Fruit fly (Drosophila melanogaster) whole organism, embryonic: ENCODE results near the gene lark.

Experiments used
- Asciz ChIP-seq: fragments of 200-800 bp; sonication (Bioruptor generic); optimal IDR thresholded peaks from 2 replicates; lab custom pipeline; 2017; ENCODE audit warnings: missing biosample characterization, mild to moderate bottlenecking, missing genetic modification characterization, missing genetic modification reagents
- CG10462 ChIP-seq: fragments of 200-800 bp; sonication (Bioruptor generic); optimal IDR thresholded peaks from 2 replicates; lab custom pipeline; 2016; ENCODE audit warnings: missing biosample characterization, missing genetic modification characterization
- CG14014 ChIP-seq: fragments of 200-800 bp; sonication (Bioruptor generic); IDR thresholded peaks from 2 replicates; pipeline ENCODE4 v1.3.6; 2022; ENCODE audit warnings: missing biosample characterization, missing genetic modification characterization
- CG15514 ChIP-seq: fragments of 200-800 bp; sonication (Bioruptor generic); optimal IDR thresholded peaks from 3 replicates; lab custom pipeline; 2017; ENCODE audit warnings: missing biosample characterization, missing genetic modification characterization, mild to moderate bottlenecking, moderate library complexity, missing genetic modification reagents
- CG1647 ChIP-seq: fragments of 200-800 bp; sonication (Bioruptor generic); optimal IDR thresholded peaks from 3 replicates; lab custom pipeline; 2016; ENCODE audit warnings: missing biosample characterization, missing genetic modification characterization
- CG16815 ChIP-seq: fragments of 200-800 bp; sonication (Bioruptor generic); optimal IDR thresholded peaks from 3 replicates; lab custom pipeline; 2017; ENCODE audit warnings: missing biosample characterization, mild to moderate bottlenecking, missing genetic modification characterization
- CG17385 ChIP-seq: fragments of 200-800 bp; sonication (Bioruptor generic); optimal IDR thresholded peaks from 3 replicates; lab custom pipeline; 2018; ENCODE audit warnings: missing biosample characterization, mild to moderate bottlenecking, missing genetic modification characterization
- CG18599 ChIP-seq: fragments of 200-800 bp; sonication (Bioruptor generic); optimal IDR thresholded peaks from 3 replicates; lab custom pipeline; 2017; ENCODE audit warnings: missing biosample characterization, missing genetic modification characterization, mild to moderate bottlenecking, moderate library complexity, missing genetic modification reagents
- CG2678 ChIP-seq: fragments of 200-800 bp; sonication (Bioruptor generic); optimal IDR thresholded peaks from 3 replicates; lab custom pipeline; 2019; ENCODE audit warnings: missing biosample characterization, mild to moderate bottlenecking, missing genetic modification characterization, moderate library complexity
- CG2712 ChIP-seq: fragments of 200-800 bp; optimal IDR thresholded peaks from 3 replicates; lab custom pipeline; 2019; ENCODE audit warnings: missing biosample characterization, mild to moderate bottlenecking, missing genetic modification characterization, moderate library complexity
- CG2889 ChIP-seq: fragments of 200-800 bp; sonication (Bioruptor generic); IDR thresholded peaks from 3 replicates; pipeline ENCODE4 v1.3.6; 2022; ENCODE audit warnings: missing biosample characterization, missing genetic modification characterization
- CG4854 ChIP-seq: fragments of 200-800 bp; sonication (Bioruptor generic); optimal IDR thresholded peaks from 2 replicates; lab custom pipeline; 2016; ENCODE audit warnings: missing biosample characterization, missing genetic modification characterization, inconsistent platforms
- CG6813 ChIP-seq: fragments of 200-800 bp; sonication (Bioruptor generic); optimal IDR thresholded peaks from 2 replicates; lab custom pipeline; 2017; ENCODE audit warnings: missing biosample characterization, missing genetic modification characterization, mild to moderate bottlenecking, moderate library complexity, missing genetic modification reagents
- CG7271 ChIP-seq: fragments of 200-800 bp; sonication (Bioruptor generic); optimal IDR thresholded peaks from 2 replicates; lab custom pipeline; 2018; ENCODE audit warnings: missing biosample characterization, mild to moderate bottlenecking, missing genetic modification characterization, moderate library complexity
- CG7987 ChIP-seq: fragments of 200-800 bp; sonication (Bioruptor generic); optimal IDR thresholded peaks from 2 replicates; lab custom pipeline; 2018; ENCODE audit warnings: missing biosample characterization, mild to moderate bottlenecking, missing genetic modification characterization, moderate library complexity
- CG8089 ChIP-seq: fragments of 200-800 bp; sonication (Bioruptor generic); optimal IDR thresholded peaks from 3 replicates; lab custom pipeline; 2016; ENCODE audit warnings: missing biosample characterization, missing genetic modification characterization
- CG8359 ChIP-seq: fragments of 200-800 bp; sonication (Bioruptor generic); optimal IDR thresholded peaks from 2 replicates; lab custom pipeline; 2017; ENCODE audit warnings: missing biosample characterization, mild to moderate bottlenecking, missing genetic modification characterization, borderline replicate concordance
- CG8388 ChIP-seq: fragments of 200-800 bp; sonication (Bioruptor generic); optimal IDR thresholded peaks from 2 replicates; lab custom pipeline; 2019; ENCODE audit warnings: missing biosample characterization, mild to moderate bottlenecking, missing genetic modification characterization, moderate library complexity
- CG9727 ChIP-seq: fragments of 200-800 bp; sonication (Bioruptor generic); optimal IDR thresholded peaks from 3 replicates; lab custom pipeline; 2017; ENCODE audit warnings: missing biosample characterization, mild to moderate bottlenecking, missing genetic modification characterization
- CG9876 ChIP-seq: fragments of 200-800 bp; sonication (Bioruptor generic); optimal IDR thresholded peaks from 2 replicates; lab custom pipeline; 2016; ENCODE audit warnings: missing biosample characterization, missing genetic modification characterization
- Dp ChIP-seq: fragments of 200-800 bp; sonication (Bioruptor generic); optimal IDR thresholded peaks from 2 replicates; lab custom pipeline; 2018; ENCODE audit warnings: missing biosample characterization, mild to moderate bottlenecking, missing genetic modification characterization, moderate library complexity
- E2f1 ChIP-seq: fragments of 200-800 bp; sonication (Bioruptor generic); IDR thresholded peaks from 2 replicates; pipeline ENCODE4 v1.3.6; 2022; ENCODE audit warnings: missing biosample characterization, missing genetic modification characterization
- MESR4 ChIP-seq: fragments of 200-800 bp; sonication (Bioruptor generic); optimal IDR thresholded peaks from 2 replicates; lab custom pipeline; 2018; ENCODE audit warnings: missing biosample characterization, mild to moderate bottlenecking, missing genetic modification characterization, moderate library complexity
- Mrtf ChIP-seq: fragments of 200-800 bp; sonication (Bioruptor generic); IDR thresholded peaks from 3 replicates; pipeline ENCODE4 v1.3.6; 2022; ENCODE audit warnings: missing biosample characterization, missing genetic modification characterization
- Oli ChIP-seq: fragments of 200-800 bp; sonication (Bioruptor generic); optimal IDR thresholded peaks from 2 replicates; lab custom pipeline; 2018; ENCODE audit warnings: missing biosample characterization, mild to moderate bottlenecking, missing genetic modification characterization, moderate library complexity
- PHDP ChIP-seq: fragments of 200-800 bp; sonication (Bioruptor generic); optimal IDR thresholded peaks from 3 replicates; lab custom pipeline; 2018; ENCODE audit warnings: missing biosample characterization, mild to moderate bottlenecking, missing genetic modification characterization, moderate library complexity
- Taf1 ChIP-seq: fragments of 200-800 bp; sonication (Bioruptor generic); IDR thresholded peaks from 2 replicates; pipeline ENCODE4 v1.3.6; 2022; ENCODE audit warnings: missing biosample characterization, missing genetic modification characterization
- Usf ChIP-seq: fragments of 200-800 bp; sonication (Bioruptor generic); optimal IDR thresholded peaks from 2 replicates; lab custom pipeline; 2017; ENCODE audit warnings: missing genotype, missing biosample characterization, missing genetic modification characterization
- ac ChIP-seq: fragments of 200-800 bp; sonication (Bioruptor generic); optimal IDR thresholded peaks from 3 replicates; lab custom pipeline; 2017; ENCODE audit warnings: missing biosample characterization, mild to moderate bottlenecking, missing genetic modification characterization
- amos ChIP-seq: fragments of 200-800 bp; sonication (Bioruptor generic); IDR thresholded peaks from 2 replicates; pipeline ENCODE4 v1.3.6; 2022; ENCODE audit warnings: missing biosample characterization, missing genetic modification characterization; ENCODE audit not compliant: partially characterized antibody
- ara ChIP-seq: fragments of 200-800 bp; sonication (Bioruptor generic); IDR thresholded peaks from 2 replicates; pipeline ENCODE4 v1.3.6; 2022; ENCODE audit warnings: missing biosample characterization, missing genetic modification characterization
- da ChIP-seq: fragments of 200-800 bp; sonication (Bioruptor generic); optimal IDR thresholded peaks from 2 replicates; lab custom pipeline; 2016; ENCODE audit warnings: missing biosample characterization, missing genetic modification characterization
- dysf ChIP-seq: fragments of 200-800 bp; sonication (Bioruptor generic); IDR thresholded peaks from 3 replicates; pipeline ENCODE4 v1.3.6; 2022; ENCODE audit warnings: missing biosample characterization, missing genetic modification characterization
- fd96Cb ChIP-seq: fragments of 200-800 bp; sonication (Bioruptor generic); optimal IDR thresholded peaks from 2 replicates; lab custom pipeline; 2018; ENCODE audit warnings: missing biosample characterization, mild to moderate bottlenecking, missing genetic modification characterization, moderate library complexity
- gce ChIP-seq: fragments of 200-800 bp; sonication (Bioruptor generic); IDR thresholded peaks from 3 replicates; pipeline ENCODE4 v1.3.6; 2022; ENCODE audit warnings: missing biosample characterization, missing genetic modification characterization
- gcm ChIP-seq: fragments of 200-800 bp; sonication (Bioruptor generic); optimal IDR thresholded peaks from 2 replicates; lab custom pipeline; 2019; ENCODE audit warnings: missing biosample characterization, mild to moderate bottlenecking, missing genetic modification characterization, moderate library complexity
- grau ChIP-seq: fragments of 200-800 bp; optimal IDR thresholded peaks from 3 replicates; lab custom pipeline; 2019; ENCODE audit warnings: missing biosample characterization, mild to moderate bottlenecking, missing genetic modification characterization, moderate library complexity
- gsb-n ChIP-seq: fragments of 200-800 bp; sonication (Bioruptor generic); optimal IDR thresholded peaks from 3 replicates; lab custom pipeline; 2018; ENCODE audit warnings: missing biosample characterization, mild to moderate bottlenecking, missing genetic modification characterization
- inv ChIP-seq: fragments of 200-800 bp; sonication (Bioruptor generic); IDR thresholded peaks from 2 replicates; pipeline ENCODE4 v1.3.6; 2022; ENCODE audit warnings: missing biosample characterization, missing genetic modification characterization; ENCODE audit not compliant: partially characterized antibody
- lbe ChIP-seq: fragments of 200-800 bp; sonication (Bioruptor generic); optimal IDR thresholded peaks from 2 replicates; lab custom pipeline; 2016; ENCODE audit warnings: missing biosample characterization, mild to moderate bottlenecking, missing genetic modification characterization
- phol ChIP-seq: fragments of 200-800 bp; sonication (Bioruptor generic); optimal IDR thresholded peaks from 3 replicates; lab custom pipeline; 2018; ENCODE audit warnings: missing biosample characterization, mild to moderate bottlenecking, missing genetic modification characterization, moderate library complexity
- pzg ChIP-seq: fragments of 200-800 bp; sonication (Bioruptor generic); optimal IDR thresholded peaks from 3 replicates; lab custom pipeline; 2018; ENCODE audit warnings: missing biosample characterization, mild to moderate bottlenecking, missing genetic modification characterization, moderate library complexity
- sd ChIP-seq: fragments of 200-800 bp; sonication (Bioruptor generic); optimal IDR thresholded peaks from 3 replicates; lab custom pipeline; 2018; ENCODE audit warnings: missing biosample characterization, mild to moderate bottlenecking, missing genetic modification characterization, moderate library complexity
- sens-2 ChIP-seq: fragments of 200-800 bp; sonication (Bioruptor generic); IDR thresholded peaks from 2 replicates; pipeline ENCODE4 v1.3.6; 2022; ENCODE audit warnings: missing biosample characterization, missing genetic modification characterization
- sr ChIP-seq: fragments of 200-800 bp; sonication (Bioruptor generic); IDR thresholded peaks from 3 replicates; pipeline ENCODE4 v1.3.6; 2022; ENCODE audit warnings: missing biosample characterization, missing genetic modification characterization
- ssp ChIP-seq: fragments of 200-800 bp; sonication (Bioruptor generic); IDR thresholded peaks from 2 replicates; pipeline ENCODE4 v1.3.6; 2022; ENCODE audit warnings: missing biosample characterization, missing genetic modification characterization
- tap ChIP-seq: fragments of 200-800 bp; optimal IDR thresholded peaks from 3 replicates; lab custom pipeline; 2019; ENCODE audit warnings: missing biosample characterization, mild to moderate bottlenecking, missing genetic modification characterization, moderate library complexity

The lark gene

dm6 chr3L:7367798-7368678, 29.0 kb downstream of the lark start (continued):
- peak; percentile 24; the same call in 1 of the 2 replicates for TF ChIP-seq CG14014 (GFP tag; lab: Robert Waterston, UW)
- peak; percentile 5 for TF ChIP-seq gcm
- TF ChIP-seq CG8388 (GFP tag; lab: Kevin White, UChicago) = no peak
- TF ChIP-seq ssp (GFP tag; lab: Robert Waterston, UW) = no peak
- no peak for TF ChIP-seq gsb-n (tag; lab: Kevin White, UChicago)
- peak; percentile 30 for TF ChIP-seq lbe (GFP tag; lab: Kevin White, UChicago)
- TF ChIP-seq CG7987 (GFP tag; lab: Kevin White, UChicago) = no peak
- peak; percentile 25 for TF ChIP-seq grau (tag; lab: Kevin White, UChicago)
- no peak for TF ChIP-seq CG9876
- no peak for TF ChIP-seq CG8089 (GFP tag; lab: Kevin White, UChicago)
- TF ChIP-seq MESR4 = peak; percentile 1
- peak; percentile 48 for TF ChIP-seq CG6813 (GFP tag; lab: Kevin White, UChicago)
- no peak for TF ChIP-seq inv (GFP tag; lab: Robert Waterston, UW)
- peak; percentile 34 for TF ChIP-seq CG15514 (GFP tag; lab: Kevin White, UChicago)
- TF ChIP-seq Oli (tag; lab: Kevin White, UChicago) = peak; percentile 40
- no peak for TF ChIP-seq Usf
- TF ChIP-seq phol (tag; lab: Kevin White, UChicago) = peak; percentile 40
- no peak for TF ChIP-seq ac (GFP tag; lab: Kevin White, UChicago)
- TF ChIP-seq E2f1 (GFP tag; lab: Robert Waterston, UW) = no peak
- no peak for TF ChIP-seq amos
- TF ChIP-seq sens-2 (GFP tag; lab: Robert Waterston, UW) = 0 out of 2 replicates have a peak, but pooled peaks have one; percentile 17
- TF ChIP-seq CG16815 (GFP tag; lab: Kevin White, UChicago) = no peak
- TF ChIP-seq tap (tag; lab: Kevin White, UChicago) = peak; percentile 29
- no peak for TF ChIP-seq CG10462 (GFP tag; lab: Kevin White, UChicago)
- TF ChIP-seq Mrtf = no peak
- no peak for TF ChIP-seq CG4854 (GFP tag; lab: Kevin White, UChicago)
- peak; percentile 21 for TF ChIP-seq CG1647 (GFP tag; lab: Kevin White, UChicago)
- TF ChIP-seq CG9727 (GFP tag; lab: Kevin White, UChicago) = peak; percentile 22
- peak; percentile 18 for TF ChIP-seq pzg
- TF ChIP-seq CG8359 (GFP tag; lab: Kevin White, UChicago) = peak; percentile 12
- peak; percentile 96 for TF ChIP-seq CG2712 (tag; lab: Kevin White, UChicago)
- TF ChIP-seq Taf1 (GFP tag; lab: Robert Waterston, UW) = no peak
- no peak for TF ChIP-seq da (GFP tag; lab: Kevin White, UChicago)
- peak; percentile 94; the same call in 2 of the 3 replicates for TF ChIP-seq sr (GFP tag; lab: Robert Waterston, UW)
- no peak for TF ChIP-seq Dp (GFP tag; lab: Kevin White, UChicago)
- TF ChIP-seq ara (GFP tag; lab: Robert Waterston, UW) = 0 out of 2 replicates have a peak, but pooled peaks have one; percentile 43
- TF ChIP-seq CG2889 (GFP tag; lab: Robert Waterston, UW) = peak; percentile 36; the same call in 1 of the 3 replicates
- TF ChIP-seq CG18599 (GFP tag; lab: Kevin White, UChicago) = peak; percentile 53
- TF ChIP-seq Asciz = peak; percentile 20
- TF ChIP-seq CG2678 = peak; percentile 45
- peak; percentile 29 for TF ChIP-seq fd96Cb
- TF ChIP-seq CG17385 (GFP tag; lab: Kevin White, UChicago) = peak; percentile 94
- 0 out of 3 replicates have a peak, but pooled peaks have one; percentile 49 for TF ChIP-seq dysf
- TF ChIP-seq CG7271 (tag; lab: Kevin White, UChicago) = no peak
- peak; percentile 86 for TF ChIP-seq sd (tag; lab: Kevin White, UChicago)
- TF ChIP-seq PHDP = peak; percentile 38
- no peak for TF ChIP-seq gce
